Worm (Caenorhabditis elegans) whole organism, L1 larva: ENCODE data around the gene C45B2.2.

Experiments
- C04F5.9 ChIP-seq: sonication (generic microtip); optimal IDR thresholded peaks from 2 replicates; lab custom pipeline; 2016; ENCODE audit warnings: missing genetic modification characterization, missing compliant biosample characterization
- ceh-88 ChIP-seq: fragments of 200-800 bp; sonication (Bioruptor generic); IDR thresholded peaks from 2 replicates; pipeline ENCODE4 v1.3.6; 2022; ENCODE audit warnings: missing genetic modification characterization, missing compliant biosample characterization
- grh-1 ChIP-seq: fragments of 200-800 bp; sonication (Bioruptor generic); IDR thresholded peaks from 2 replicates; pipeline ENCODE4 v1.3.6; 2022; ENCODE audit warnings: missing genetic modification reagents, missing genetic modification characterization, missing compliant biosample characterization
- lin-13 ChIP-seq: fragments of 150-350 bp; optimal IDR thresholded peaks from 2 replicates; lab custom pipeline; 2014; ENCODE audit warnings: missing biosample characterization, missing genetic modification reagents, missing genetic modification characterization
- lin-39 ChIP-seq: fragments of 150-350 bp; optimal IDR thresholded peaks from 2 replicates; lab custom pipeline; 2014; ENCODE audit warnings: missing biosample characterization, missing genetic modification reagents, missing genetic modification characterization
- mab-9 ChIP-seq: fragments of 200-800 bp; sonication (Bioruptor generic); IDR thresholded peaks from 2 replicates; pipeline ENCODE4 v1.3.6; 2022; ENCODE audit warnings: missing genetic modification reagents, missing genetic modification characterization, missing compliant biosample characterization
- pag-3 ChIP-seq: sonication (generic microtip); optimal IDR thresholded peaks from 2 replicates; lab custom pipeline; 2017; ENCODE audit warnings: missing genetic modification characterization, mild to moderate bottlenecking, missing compliant biosample characterization, antibody characterized with exemption, borderline replicate concordance; ENCODE audit not compliant: insufficient read depth
- ztf-11 ChIP-seq, 2 experiments: sonication (generic microtip); optimal IDR thresholded peaks; 2 replicates each; lab custom pipeline; 2016 to 2017; ENCODE audit warnings: missing genetic modification characterization in 2 of 2, missing biosample characterization in 1 of 2, missing compliant biosample characterization in 1 of 2

ce11 chrX:6059163-6059782 lies 25.3 kb upstream of the C45B2.2 start:
- TF ChIP-seq C04F5.9 (no peak), lin-39 (no peak), mab-9 (no peak), ztf-11 (tag; optimal IDR thresholded peaks at IDR 0.05; lab: Kevin White, UChicago) (no peak), lin-13 (GFP tag; lab: Kevin White, UChicago) (no peak), grh-1 (GFP tag; lab: Robert Waterston, UW) (no peak), ceh-88 (no peak), pag-3 (tag; lab: Kevin White, UChicago) (no peak)
